Fruit fly (Drosophila melanogaster) whole organism, wandering third instar larva: ENCODE measurements around the gene CanA-14F.

Experiments
- Hnf4 ChIP-seq: fragments of 200-800 bp; sonication (Bioruptor generic); optimal IDR thresholded peaks from 2 replicates; lab custom pipeline; 2016; ENCODE audit warnings: missing biosample characterization, mild to moderate bottlenecking, missing genetic modification characterization
- Hr78 ChIP-seq: fragments of >200 bp; optimal IDR thresholded peaks from 2 replicates; lab custom pipeline; 2017; ENCODE audit warnings: missing biosample characterization, missing genetic modification characterization
- fru ChIP-seq: fragments of 200-800 bp; sonication (Bioruptor generic); optimal IDR thresholded peaks from 3 replicates; lab custom pipeline; 2016; ENCODE audit warnings: missing biosample characterization, mild to moderate bottlenecking, missing genetic modification characterization
- psq ChIP-seq: fragments of 200-800 bp; sonication (Bioruptor generic); optimal IDR thresholded peaks from 3 replicates; lab custom pipeline; 2017; ENCODE audit warnings: missing biosample characterization, mild to moderate bottlenecking, missing genetic modification characterization, moderate library complexity

- TF ChIP-seq Hnf4 (GFP tag; lab: Kevin White, UChicago) (no peak), fru (GFP tag; lab: Kevin White, UChicago) (no peak), psq (GFP tag; lab: Kevin White, UChicago) (no peak), Hr78 (GFP tag; lab: Kevin White, UChicago) (no peak)
These were observed 1.4 kb downstream of the CanA-14F start for dm6 chrX:16585569-16585968.
